Worm (Caenorhabditis elegans) whole organism, L4 larva: ENCODE results near the gene F17E9.15.

Experiments used
- D1046.2 ChIP-seq: fragments of 200-800 bp; sonication (Bioruptor generic); IDR thresholded peaks from 2 replicates; pipeline ENCODE4 v1.3.6; 2022; ENCODE audit warnings: missing genetic modification characterization, missing compliant biosample characterization
- F10B5.3 ChIP-seq: sonication (generic microtip); optimal IDR thresholded peaks from 2 replicates; lab custom pipeline; 2016; ENCODE audit warnings: mild to moderate bottlenecking, missing genetic modification characterization, missing compliant biosample characterization
- F37D6.2 ChIP-seq: sonication (generic microtip); optimal IDR thresholded peaks from 2 replicates; lab custom pipeline; 2016; ENCODE audit warnings: mild to moderate bottlenecking, missing genetic modification characterization, missing compliant biosample characterization
- F49E8.2 ChIP-seq: sonication (generic microtip); optimal IDR thresholded peaks from 2 replicates; lab custom pipeline; 2016; ENCODE audit warnings: missing compliant biosample characterization, mild to moderate bottlenecking, missing genetic modification characterization, borderline replicate concordance
- Y48G9A.11 ChIP-seq: fragments of 200-800 bp; sonication (Bioruptor generic); IDR thresholded peaks from 2 replicates; pipeline ENCODE4 v1.3.6; 2022; ENCODE audit warnings: missing genetic modification reagents, missing genetic modification characterization, missing compliant biosample characterization
- Y5F2A.4 ChIP-seq: fragments of 200-800 bp; sonication (Bioruptor generic); optimal IDR thresholded peaks from 2 replicates; lab custom pipeline; 2018; ENCODE audit warnings: mild to moderate bottlenecking, missing genetic modification characterization, missing compliant biosample characterization
- aha-1 ChIP-seq: fragments of 150-350 bp; peaks from one replicate; lab custom pipeline; 2014; ENCODE audit warnings: missing biosample characterization, missing genetic modification characterization
- aly-2 ChIP-seq: sonication (generic microtip); optimal IDR thresholded peaks from 2 replicates; lab custom pipeline; 2018; ENCODE audit warnings: missing biosample characterization, missing genetic modification characterization
- ama-1 ChIP-seq: fragments of 150-350 bp; optimal IDR thresholded peaks from 2 replicates; lab custom pipeline; 2014; ENCODE audit warnings: inconsistent platforms, mixed read lengths
- attf-4 ChIP-seq: sonication (generic microtip); optimal IDR thresholded peaks from 3 replicates; lab custom pipeline; 2017; ENCODE audit warnings: missing biosample characterization, missing genetic modification characterization
- ceh-20 ChIP-seq: fragments of 200-800 bp; sonication (Bioruptor generic); IDR thresholded peaks from 2 replicates; pipeline ENCODE4 v1.3.6; 2022; ENCODE audit warnings: missing genetic modification reagents, missing genetic modification characterization, missing compliant biosample characterization
- ceh-82 ChIP-seq: sonication (generic microtip); optimal IDR thresholded peaks from 2 replicates; lab custom pipeline; 2017; ENCODE audit warnings: missing biosample characterization, missing genetic modification characterization
- ctbp-1 ChIP-seq: fragments of 200-800 bp; sonication (Bioruptor generic); IDR thresholded peaks from 2 replicates; pipeline ENCODE4 v1.3.6; 2022; ENCODE audit warnings: missing genetic modification reagents, missing genetic modification characterization, missing compliant biosample characterization
- daf-16 ChIP-seq, 3 experiments: sonication (generic microtip); optimal IDR thresholded peaks; 2 replicates each; lab custom pipeline; 2016 to 2017; ENCODE audit warnings: missing genetic modification characterization in 3 of 3, missing genetic modification reagents in 3 of 3, mild to moderate bottlenecking in 2 of 3, missing compliant biosample characterization in 2 of 3, missing biosample characterization in 1 of 3, moderate library complexity in 1 of 3
- daf-8 ChIP-seq: fragments of 200-800 bp; sonication (Bioruptor generic); IDR thresholded peaks from 2 replicates; pipeline ENCODE4 v1.3.6; 2022; ENCODE audit warnings: missing genetic modification characterization, missing compliant biosample characterization
- duxl-1 ChIP-seq: sonication (generic microtip); optimal IDR thresholded peaks from 2 replicates; lab custom pipeline; 2016; ENCODE audit warnings: mild to moderate bottlenecking, missing genetic modification characterization, moderate library complexity, missing compliant biosample characterization; ENCODE audit not compliant: poor library complexity
- dve-1 ChIP-seq: sonication (generic microtip); optimal IDR thresholded peaks from 2 replicates; lab custom pipeline; 2017; ENCODE audit warnings: antibody characterized with exemption, mild to moderate bottlenecking, missing genetic modification characterization, missing compliant biosample characterization; ENCODE audit not compliant: insufficient read depth
- jun-1 ChIP-seq: fragments of 150-350 bp; optimal IDR thresholded peaks from 2 replicates; lab custom pipeline; 2014; ENCODE audit warnings: missing biosample characterization, missing genetic modification reagents, missing genetic modification characterization
- lim-7 ChIP-seq: fragments of 200-800 bp; sonication (Bioruptor generic); IDR thresholded peaks from 2 replicates; pipeline ENCODE4 v1.3.6; 2022; ENCODE audit warnings: missing genetic modification characterization, missing compliant biosample characterization
- lin-38 ChIP-seq: fragments of 200-800 bp; sonication (Bioruptor generic); IDR thresholded peaks from 2 replicates; pipeline ENCODE4 v1.3.6; 2022; ENCODE audit warnings: missing genetic modification reagents, missing genetic modification characterization, missing compliant biosample characterization
- lsy-2 ChIP-seq, 2 experiments: fragments of 150-350 bp in 1 of 2; sonication (generic microtip) in 1 of 2; optimal IDR thresholded peaks; 2 replicates each; lab custom pipeline; 2014 to 2017; ENCODE audit warnings: missing biosample characterization in 2 of 2, missing genetic modification characterization in 2 of 2
- madf-5 ChIP-seq, 2 experiments: fragments of 200-800 bp; sonication (Bioruptor generic); IDR thresholded peaks; 2 replicates each; pipeline ENCODE4 v1.3.6; 2022; ENCODE audit warnings: missing compliant biosample characterization in 2 of 2, missing genetic modification characterization in 2 of 2
- madf-9 ChIP-seq: fragments of 200-800 bp; sonication (Bioruptor generic); conservative IDR thresholded peaks from 2 replicates; pipeline ENCODE4 v1.3.6; 2022; ENCODE audit warnings: missing genetic modification reagents, missing genetic modification characterization, missing compliant biosample characterization
- mdl-1 ChIP-seq, 2 experiments: fragments of 150-350 bp in 1 of 2; sonication (generic microtip) in 1 of 2; optimal IDR thresholded peaks; 2 replicates each; lab custom pipeline; 2014 to 2017; ENCODE audit warnings: missing biosample characterization in 2 of 2, missing genetic modification characterization in 2 of 2
- mep-1 ChIP-seq: fragments of 150-350 bp; sonication (generic microtip); optimal IDR thresholded peaks from 3 replicates; lab custom pipeline; 2014; ENCODE audit warnings: missing biosample characterization, missing genetic modification characterization
- mes-2 ChIP-seq: sonication (generic microtip); optimal IDR thresholded peaks from 2 replicates; lab custom pipeline; 2016; ENCODE audit warnings: missing genotype, mild to moderate bottlenecking, missing genetic modification characterization, missing compliant biosample characterization; ENCODE audit not compliant: poor library complexity, severe bottlenecking
- mxl-3 ChIP-seq: fragments of 200-800 bp; sonication (Bioruptor generic); optimal IDR thresholded peaks from 2 replicates; lab custom pipeline; 2018; ENCODE audit warnings: mild to moderate bottlenecking, missing genetic modification characterization, missing compliant biosample characterization
- nhr-237 ChIP-seq: sonication (generic microtip); optimal IDR thresholded peaks from 2 replicates; lab custom pipeline; 2017; ENCODE audit warnings: missing biosample characterization, missing genetic modification characterization
- nhr-25 ChIP-seq: sonication (generic microtip); optimal IDR thresholded peaks from 2 replicates; lab custom pipeline; 2017; ENCODE audit warnings: missing genetic modification characterization, mild to moderate bottlenecking, missing compliant biosample characterization, antibody characterized with exemption, moderate library complexity, borderline replicate concordance; ENCODE audit not compliant: insufficient read depth
- nhr-42 ChIP-seq: fragments of 200-800 bp; sonication (Bioruptor generic); IDR thresholded peaks from 2 replicates; pipeline ENCODE4 v1.3.6; 2022; ENCODE audit warnings: missing genetic modification characterization, missing compliant biosample characterization
- nhr-48 ChIP-seq: sonication (generic microtip); optimal IDR thresholded peaks from 2 replicates; lab custom pipeline; 2016; ENCODE audit warnings: mild to moderate bottlenecking, missing genetic modification characterization, missing compliant biosample characterization
- php-3 ChIP-seq: fragments of 200-800 bp; sonication (Bioruptor generic); IDR thresholded peaks from 2 replicates; pipeline ENCODE4 v1.3.6; 2022; ENCODE audit warnings: missing genetic modification reagents, missing genetic modification characterization, missing compliant biosample characterization
- pqm-1 ChIP-seq: sonication (generic microtip); optimal IDR thresholded peaks from 2 replicates; lab custom pipeline; 2017; ENCODE audit warnings: missing biosample characterization, missing genetic modification characterization
- saeg-2 ChIP-seq: fragments of 200-800 bp; sonication (Bioruptor generic); IDR thresholded peaks from 2 replicates; pipeline ENCODE4 v1.3.6; 2022; ENCODE audit warnings: missing genetic modification reagents, missing genetic modification characterization, missing compliant biosample characterization
- snpc-1.2 ChIP-seq: fragments of 200-800 bp; sonication (Bioruptor generic); IDR thresholded peaks from 2 replicates; pipeline ENCODE4 v1.3.6; 2022; ENCODE audit warnings: missing genetic modification reagents, missing genetic modification characterization, missing compliant biosample characterization
- spr-1 ChIP-seq: sonication (generic microtip); optimal IDR thresholded peaks from 2 replicates; lab custom pipeline; 2016; ENCODE audit warnings: mild to moderate bottlenecking, missing genetic modification characterization, missing compliant biosample characterization
- tag-97 ChIP-seq: fragments of 200-800 bp; sonication (Bioruptor generic); IDR thresholded peaks from 2 replicates; pipeline ENCODE4 v1.3.6; 2022; ENCODE audit warnings: missing genetic modification characterization, missing compliant biosample characterization
- tra-1 ChIP-seq: fragments of 200-800 bp; sonication (Bioruptor generic); IDR thresholded peaks from 2 replicates; pipeline ENCODE4 v1.3.6; 2022; ENCODE audit warnings: missing genetic modification reagents, missing genetic modification characterization, missing compliant biosample characterization
- unc-130 ChIP-seq: sonication (generic microtip); optimal IDR thresholded peaks from 2 replicates; lab custom pipeline; 2016; ENCODE audit warnings: missing genetic modification reagents, missing genetic modification characterization, missing compliant biosample characterization
- unc-39 ChIP-seq: sonication (generic microtip); optimal IDR thresholded peaks from 2 replicates; lab custom pipeline; 2017; ENCODE audit warnings: missing biosample characterization, missing genetic modification characterization
- vab-7 ChIP-seq: fragments of 200-800 bp; sonication (Bioruptor generic); IDR thresholded peaks from 2 replicates; pipeline ENCODE4 v1.3.6; 2022; ENCODE audit warnings: missing genetic modification reagents, missing genetic modification characterization, missing compliant biosample characterization
- zfp-2 ChIP-seq: sonication (generic microtip); optimal IDR thresholded peaks from 2 replicates; lab custom pipeline; 2016; ENCODE audit warnings: mild to moderate bottlenecking, missing genetic modification characterization, missing compliant biosample characterization
- zfp-3 ChIP-seq: fragments of 200-800 bp; sonication (Bioruptor generic); conservative IDR thresholded peaks from 2 replicates; pipeline ENCODE4 v1.3.6; 2022; ENCODE audit warnings: missing genetic modification reagents, missing genetic modification characterization, missing compliant biosample characterization
- ztf-7 ChIP-seq: fragments of 150-350 bp; optimal IDR thresholded peaks from 2 replicates; lab custom pipeline; 2014; ENCODE audit warnings: missing biosample characterization, missing genetic modification characterization

The F17E9.15 gene

ce11 chrIV:8375381-8375780 lies 28.2 kb downstream of the F17E9.15 start (continued):
- no peak for TF ChIP-seq nhr-25 (tag; lab: Kevin White, UChicago)
- TF ChIP-seq F49E8.2 (tag; lab: Kevin White, UChicago), result peak; percentile 53
- TF ChIP-seq mdl-1 (tag; optimal IDR thresholded peaks at IDR 0.05; lab: Kevin White, UChicago), result peak in 1 of 2 experiments; percentile 53
- peak; percentile 60 for TF ChIP-seq pqm-1 (tag; lab: Kevin White, UChicago)
- TF ChIP-seq mep-1 (tag; lab: Kevin White, UChicago), result peak; percentile 87
- TF ChIP-seq spr-1 (tag; lab: Kevin White, UChicago), result peak; percentile 32
- no peak for TF ChIP-seq attf-4 (tag; lab: Kevin White, UChicago)
- TF ChIP-seq madf-9 (GFP tag; lab: Robert Waterston, UW), result 0 out of 2 replicates have a peak, but pooled peaks have one; percentile 53
- peak; percentile 96 for TF ChIP-seq aha-1 (tag; lab: Kevin White, UChicago)
- peak; percentile 57 for TF ChIP-seq ztf-7 (tag; lab: Kevin White, UChicago)
- peak; percentile 89 for TF ChIP-seq mes-2 (tag; lab: Kevin White, UChicago)
- peak; percentile 21 for TF ChIP-seq zfp-2
- TF ChIP-seq tag-97, result no peak
- no peak for TF ChIP-seq unc-39 (tag; lab: Kevin White, UChicago)
- TF ChIP-seq ceh-82 (tag; lab: Kevin White, UChicago), result no peak
- TF ChIP-seq unc-130 (GFP tag; lab: Kevin White, UChicago), result peak; percentile 71

ce11 chrIV:8376923-8377322 lies 29.7 kb downstream of the F17E9.15 start:
- peak in 1 of 2 experiments; percentile 3 for TF ChIP-seq daf-16 (GFP tag; optimal IDR thresholded peaks at IDR 0.05; lab: Kevin White, UChicago)
- TF ChIP-seq daf-16 (tag; optimal IDR thresholded peaks at IDR 0.05; lab: Kevin White, UChicago), result no peak
- TF ChIP-seq php-3, result no peak
- peak in 1 of 2 experiments; percentile 19 for TF ChIP-seq lsy-2 (tag; optimal IDR thresholded peaks at IDR 0.05; lab: Kevin White, UChicago)
- TF ChIP-seq dve-1 (tag; lab: Kevin White, UChicago), result peak; percentile 3
- TF ChIP-seq mes-2 (tag; lab: Kevin White, UChicago), result peak; percentile 12

- TF ChIP-seq jun-1 (tag; lab: Kevin White, UChicago) (no peak), D1046.2 (GFP tag; lab: Robert Waterston, UW) (peak; percentile 30; the same call in 1 of the 2 replicates), vab-7 (GFP tag; lab: Robert Waterston, UW) (no peak), ama-1 (peak; percentile 89), ceh-20 (GFP tag; lab: Robert Waterston, UW) (no peak), ctbp-1 (GFP tag; lab: Robert Waterston, UW) (peak; percentile 66), lsy-2 (tag; optimal IDR thresholded peaks at IDR 0.05; lab: Kevin White, UChicago) (no peak), F10B5.3 (tag; lab: Kevin White, UChicago) (no peak), pqm-1 (tag; lab: Kevin White, UChicago) (no peak), zfp-3 (0 out of 2 replicates have a peak, but pooled peaks have one; percentile 36), aly-2 (tag; lab: Kevin White, UChicago) (no peak), Y5F2A.4 (GFP tag; lab: Kevin White, UChicago) (peak; percentile 62), madf-9 (GFP tag; lab: Robert Waterston, UW) (no peak), Y48G9A.11 (GFP tag; lab: Robert Waterston, UW) (peak; percentile 85), daf-16 (GFP tag; optimal IDR thresholded peaks at IDR 0.05; lab: Kevin White, UChicago) (peak in 1 of 2 experiments; percentile 11), daf-16 (tag; optimal IDR thresholded peaks at IDR 0.05; lab: Kevin White, UChicago) (peak; percentile 28), unc-130 (GFP tag; lab: Kevin White, UChicago) (peak; percentile 70), F37D6.2 (tag; lab: Kevin White, UChicago) (no peak), madf-5 (GFP tag; IDR thresholded peaks at IDR 0.05; lab: Robert Waterston, UW) (peak; percentile 56 to 88; a peak in 2 of 4 replicates), snpc-1.2 (GFP tag; lab: Robert Waterston, UW) (peak; percentile 90), nhr-42 (GFP tag; lab: Robert Waterston, UW) (no peak), lin-38 (GFP tag; lab: Robert Waterston, UW) (peak; percentile 82), duxl-1 (peak; percentile 44), ceh-82 (tag; lab: Kevin White, UChicago) (no peak), nhr-237 (tag; lab: Kevin White, UChicago) (no peak), daf-8 (no peak), nhr-48 (tag; lab: Kevin White, UChicago) (no peak), saeg-2 (GFP tag; lab: Robert Waterston, UW) (peak; percentile 47; the same call in 1 of the 2 replicates), F49E8.2 (tag; lab: Kevin White, UChicago) (peak; percentile 94), mxl-3 (peak; percentile 39), tra-1 (GFP tag; lab: Robert Waterston, UW) (no peak; the same call in 1 of the 2 replicates), lim-7 (peak; percentile 66; the same call in 1 of the 2 replicates)
Measured at ce11 chrIV:8377501-8377900, 30.3 kb downstream of the F17E9.15 start, which contains the start of gene D2096.7. TSS of gene D2096.7 (minus strand) at chrIV:8377630.
